Worm (Caenorhabditis elegans) whole organism, young adult: ENCODE data around the gene cutl-16.

Experiments used
- B0019.2 ChIP-seq: fragments of 200-800 bp; sonication (Bioruptor generic); conservative IDR thresholded peaks from 2 replicates; pipeline ENCODE4 v1.3.6; 2022; ENCODE audit warnings: missing genetic modification reagents, missing genetic modification characterization, missing compliant biosample characterization
- B0035.1 ChIP-seq: sonication (generic microtip); optimal IDR thresholded peaks from 2 replicates; lab custom pipeline; 2016; ENCODE audit warnings: missing genetic modification characterization, mild to moderate bottlenecking, missing compliant biosample characterization, missing genotype, missing genetic modification reagents
- F33H1.4 ChIP-seq: fragments of 200-800 bp; sonication (Bioruptor generic); IDR thresholded peaks from 2 replicates; pipeline ENCODE4 v1.3.6; 2022; ENCODE audit warnings: missing genetic modification reagents, missing genetic modification characterization, missing compliant biosample characterization
- F52B5.7 ChIP-seq: sonication (generic microtip); optimal IDR thresholded peaks from 2 replicates; lab custom pipeline; 2016; ENCODE audit warnings: mild to moderate bottlenecking, missing genetic modification characterization, missing compliant biosample characterization
- K11D2.4 ChIP-seq: fragments of 200-800 bp; sonication (Bioruptor generic); IDR thresholded peaks from 2 replicates; pipeline ENCODE4 v1.3.6; 2022; ENCODE audit warnings: missing genetic modification reagents, missing genetic modification characterization, missing compliant biosample characterization
- T07F8.4 ChIP-seq: sonication (generic microtip); optimal IDR thresholded peaks from 2 replicates; lab custom pipeline; 2016; ENCODE audit warnings: mild to moderate bottlenecking, missing genetic modification characterization, moderate library complexity, missing compliant biosample characterization
- Y53G8AR.9 ChIP-seq: fragments of 200-800 bp; sonication (Bioruptor generic); conservative IDR thresholded peaks from 2 replicates; pipeline ENCODE4 v1.3.6; 2022; ENCODE audit warnings: missing genetic modification reagents, missing genetic modification characterization, missing compliant biosample characterization
- Y56A3A.18 ChIP-seq: fragments of 200-800 bp; sonication (Bioruptor generic); IDR thresholded peaks from 2 replicates; pipeline ENCODE4 v1.3.6; 2022; ENCODE audit warnings: missing genetic modification reagents, missing genetic modification characterization, missing compliant biosample characterization
- Y67H2A.10 ChIP-seq: fragments of 200-800 bp; sonication (Bioruptor generic); conservative IDR thresholded peaks from 2 replicates; pipeline ENCODE4 v1.3.6; 2022; ENCODE audit warnings: missing genetic modification reagents, missing genetic modification characterization, missing compliant biosample characterization
- akir-1 ChIP-seq: fragments of 200-800 bp; sonication (Bioruptor generic); optimal IDR thresholded peaks from 2 replicates; lab custom pipeline; 2018; ENCODE audit warnings: mild to moderate bottlenecking, missing genetic modification characterization, moderate library complexity, missing compliant biosample characterization
- aptf-3 ChIP-seq: fragments of 200-800 bp; sonication (Bioruptor generic); IDR thresholded peaks from 2 replicates; pipeline ENCODE4 v1.3.6; 2022; ENCODE audit warnings: missing genetic modification characterization, missing compliant biosample characterization
- atf-7 ChIP-seq: sonication (generic microtip); optimal IDR thresholded peaks from 2 replicates; lab custom pipeline; 2017; ENCODE audit warnings: mild to moderate bottlenecking, missing genetic modification characterization, missing compliant biosample characterization
- attf-3 ChIP-seq: fragments of 200-800 bp; sonication (Bioruptor generic); conservative IDR thresholded peaks from 2 replicates; pipeline ENCODE4 v1.3.6; 2022; ENCODE audit warnings: missing genetic modification reagents, missing genetic modification characterization, missing compliant biosample characterization
- attf-6 ChIP-seq: fragments of 200-800 bp; sonication (Bioruptor generic); IDR thresholded peaks from 2 replicates; pipeline ENCODE4 v1.3.6; 2022; ENCODE audit warnings: missing genetic modification reagents, missing genetic modification characterization, missing compliant biosample characterization
- bed-2 ChIP-seq: fragments of 200-800 bp; sonication (Bioruptor generic); IDR thresholded peaks from 2 replicates; pipeline ENCODE4 v1.3.6; 2022; ENCODE audit warnings: missing genetic modification reagents, missing genetic modification characterization, missing compliant biosample characterization
- ccch-3 ChIP-seq: fragments of 200-800 bp; sonication (Bioruptor generic); optimal IDR thresholded peaks from 2 replicates; lab custom pipeline; 2018; ENCODE audit warnings: mild to moderate bottlenecking, missing genetic modification characterization, missing compliant biosample characterization
- cebp-1 ChIP-seq, 2 experiments: fragments of 200-800 bp in 1 of 2; sonication (Bioruptor generic) in 1 of 2; sonication (generic microtip) in 1 of 2; IDR thresholded peaks in 1 of 2; optimal IDR thresholded peaks in 1 of 2; 2 replicates each; pipeline versions ENCODE4 v1.3.6 to Lab custom; 2017 to 2022; ENCODE audit warnings: missing compliant biosample characterization in 2 of 2, missing genetic modification characterization in 2 of 2, mild to moderate bottlenecking in 1 of 2, missing genetic modification reagents in 1 of 2, moderate library complexity in 1 of 2
- cebp-2 ChIP-seq: fragments of 200-800 bp; sonication (Bioruptor generic); IDR thresholded peaks from 2 replicates; pipeline ENCODE4 v1.3.6; 2022; ENCODE audit warnings: missing genetic modification characterization, missing compliant biosample characterization
- die-1 ChIP-seq: sonication (generic microtip); optimal IDR thresholded peaks from 2 replicates; lab custom pipeline; 2016; ENCODE audit warnings: missing genotype, mild to moderate bottlenecking, missing genetic modification characterization, missing compliant biosample characterization
- dox-1 ChIP-seq: fragments of 200-800 bp; sonication (Bioruptor generic); IDR thresholded peaks from 2 replicates; pipeline ENCODE4 v1.3.6; 2022; ENCODE audit warnings: missing genetic modification reagents, missing genetic modification characterization, missing compliant biosample characterization
- ekl-4 ChIP-seq: fragments of 200-800 bp; sonication (Bioruptor generic); IDR thresholded peaks from 2 replicates; pipeline ENCODE4 v1.3.6; 2022; ENCODE audit warnings: missing genetic modification reagents, missing genetic modification characterization, missing compliant biosample characterization
- ets-4 ChIP-seq: fragments of 200-800 bp; sonication (Bioruptor generic); optimal IDR thresholded peaks from 2 replicates; lab custom pipeline; 2018; ENCODE audit warnings: mild to moderate bottlenecking, missing genetic modification characterization, missing compliant biosample characterization
- him-1 ChIP-seq: sonication (generic microtip); optimal IDR thresholded peaks from 2 replicates; lab custom pipeline; 2016; ENCODE audit warnings: missing genotype, missing genetic modification reagents, missing genetic modification characterization, missing compliant biosample characterization
- hlh-12 ChIP-seq: sonication (generic microtip); optimal IDR thresholded peaks from 2 replicates; lab custom pipeline; 2016; ENCODE audit warnings: missing genetic modification characterization, missing compliant biosample characterization
- hlh-26 ChIP-seq: fragments of 200-800 bp; sonication (Bioruptor generic); conservative IDR thresholded peaks from 2 replicates; pipeline ENCODE4 v1.3.6; 2022; ENCODE audit warnings: missing genetic modification reagents, missing genetic modification characterization, missing compliant biosample characterization
- let-526 ChIP-seq: fragments of 200-800 bp; sonication (Bioruptor generic); IDR thresholded peaks from 2 replicates; pipeline ENCODE4 v1.3.6; 2022; ENCODE audit warnings: missing genetic modification reagents, missing genetic modification characterization, missing compliant biosample characterization
- lin-26 ChIP-seq: fragments of 200-800 bp; sonication (Bioruptor generic); IDR thresholded peaks from 2 replicates; pipeline ENCODE4 v1.3.6; 2022; ENCODE audit warnings: missing genetic modification reagents, missing genetic modification characterization, missing compliant biosample characterization
- lin-40 ChIP-seq: sonication (generic microtip); optimal IDR thresholded peaks from 2 replicates; lab custom pipeline; 2016; ENCODE audit warnings: missing genetic modification characterization, mild to moderate bottlenecking, missing compliant biosample characterization, missing genotype, missing genetic modification reagents
- lir-1 ChIP-seq: fragments of 200-800 bp; sonication (Bioruptor generic); conservative IDR thresholded peaks from 2 replicates; pipeline ENCODE4 v1.3.6; 2022; ENCODE audit warnings: missing genetic modification reagents, missing genetic modification characterization, missing compliant biosample characterization
- mel-28 ChIP-seq: sonication (generic microtip); optimal IDR thresholded peaks from 2 replicates; lab custom pipeline; 2016; ENCODE audit warnings: borderline replicate concordance, mild to moderate bottlenecking, missing genetic modification characterization, missing compliant biosample characterization
- mes-4 ChIP-seq: sonication (generic microtip); optimal IDR thresholded peaks from 2 replicates; lab custom pipeline; 2016; ENCODE audit warnings: missing genotype, missing genetic modification characterization, missing compliant biosample characterization
- mxl-1 ChIP-seq: sonication (generic microtip); optimal IDR thresholded peaks from 2 replicates; lab custom pipeline; 2016; ENCODE audit warnings: missing genetic modification characterization, missing compliant biosample characterization
- nfyb-1 ChIP-seq: fragments of 200-800 bp; sonication (Bioruptor generic); IDR thresholded peaks from 2 replicates; pipeline ENCODE4 v1.3.6; 2022; ENCODE audit warnings: missing genetic modification reagents, missing genetic modification characterization, missing compliant biosample characterization
- nhr-80 ChIP-seq: sonication (generic microtip); optimal IDR thresholded peaks from 2 replicates; lab custom pipeline; 2016; ENCODE audit warnings: missing genetic modification characterization, missing compliant biosample characterization
- pha-4 ChIP-seq: fragments of 150-350 bp; sonication (generic microtip); optimal IDR thresholded peaks from 2 replicates; lab custom pipeline; 2014; ENCODE audit warnings: missing biosample characterization, missing genetic modification reagents, missing genetic modification characterization
- sdz-38 ChIP-seq: sonication (generic microtip); optimal IDR thresholded peaks from 2 replicates; lab custom pipeline; 2016; ENCODE audit warnings: missing genotype, missing genetic modification characterization, missing compliant biosample characterization
- snpc-1.1 ChIP-seq: sonication (generic microtip); optimal IDR thresholded peaks from 2 replicates; lab custom pipeline; 2017; ENCODE audit warnings: missing genetic modification characterization, mild to moderate bottlenecking, missing compliant biosample characterization, antibody characterized with exemption, moderate library complexity, missing genotype, missing genetic modification reagents; ENCODE audit not compliant: insufficient read depth
- sptf-2 ChIP-seq: fragments of 200-800 bp; sonication (Bioruptor generic); optimal IDR thresholded peaks from 2 replicates; lab custom pipeline; 2018; ENCODE audit warnings: mild to moderate bottlenecking, missing genetic modification characterization, missing compliant biosample characterization
- tbp1 ChIP-seq: fragments of 200-800 bp; sonication (Bioruptor generic); optimal IDR thresholded peaks from 2 replicates; lab custom pipeline; 2018; ENCODE audit warnings: mild to moderate bottlenecking, missing genetic modification characterization, missing compliant biosample characterization
- ztf-18 ChIP-seq: sonication (generic microtip); optimal IDR thresholded peaks from 2 replicates; lab custom pipeline; 2016; ENCODE audit warnings: missing genotype, mild to moderate bottlenecking, missing genetic modification characterization, missing compliant biosample characterization
- ztf-22 ChIP-seq: fragments of 200-800 bp; sonication (Bioruptor generic); optimal IDR thresholded peaks from 2 replicates; lab custom pipeline; 2018; ENCODE audit warnings: mild to moderate bottlenecking, missing genetic modification characterization, moderate library complexity, missing compliant biosample characterization
- ztf-26 ChIP-seq: sonication (generic microtip); optimal IDR thresholded peaks from 2 replicates; lab custom pipeline; 2017; ENCODE audit warnings: missing genetic modification characterization, missing compliant biosample characterization
- ztf-3 ChIP-seq: fragments of 200-800 bp; sonication (Bioruptor generic); optimal IDR thresholded peaks from 2 replicates; lab custom pipeline; 2018; ENCODE audit warnings: mild to moderate bottlenecking, missing genetic modification characterization, missing compliant biosample characterization
- ztf-6 ChIP-seq: fragments of 200-800 bp; sonication (Bioruptor generic); IDR thresholded peaks from 2 replicates; pipeline ENCODE4 v1.3.6; 2022; ENCODE audit warnings: missing genetic modification reagents, missing genetic modification characterization, missing compliant biosample characterization

cutl-16 gene

ce11 chrII:6484876-6485526 lies 43.8 kb downstream of the cutl-16 start, which contains the start of the genes lido-16 and plpp-1.2:
TSS of gene lido-16 (minus strand) at chrII:6484976.
TSS of gene plpp-1.2 (plus strand) at chrII:6485476.
- no peak for TF ChIP-seq lir-1 (GFP tag; lab: Robert Waterston, UW)
- no peak for TF ChIP-seq mel-28 (tag; lab: Kevin White, UChicago)

- TF ChIP-seq ets-4 (GFP tag; lab: Kevin White, UChicago) (no peak), nhr-80 (tag; lab: Kevin White, UChicago) (peak; percentile 82), cebp-1 (GFP tag; IDR thresholded peaks at IDR 0.05; lab: Robert Waterston, UW) (0 out of 2 replicates have a peak, but pooled peaks have one; percentile 24), cebp-1 (tag; optimal IDR thresholded peaks at IDR 0.05; lab: Kevin White, UChicago) (no peak), bed-2 (no peak)
These were observed 45.1 kb downstream of the cutl-16 start for ce11 chrII:6486344-6486743.

ce11 chrII:6489711-6490184 lies 48.5 kb downstream of the cutl-16 start, which contains the start of the genes snr-3 and rsp-5:
TSS of gene snr-3 (minus strand) at chrII:6489761.
TSS of gene rsp-5 (plus strand) at chrII:6490165.
- TF ChIP-seq ekl-4 (peak; percentile 72; the same call in 1 of the 2 replicates), attf-6 (no peak), lin-40 (tag; lab: Kevin White, UChicago) (peak; percentile 12), B0019.2 (GFP tag; lab: Robert Waterston, UW) (no peak), F52B5.7 (tag; lab: Kevin White, UChicago) (no peak), hlh-26 (GFP tag; lab: Robert Waterston, UW) (no peak), snpc-1.1 (tag; lab: Kevin White, UChicago) (peak; percentile 47), ztf-3 (GFP tag; lab: Kevin White, UChicago) (no peak), T07F8.4 (no peak), pha-4 (peak; percentile 69), atf-7 (tag; lab: Kevin White, UChicago) (no peak), K11D2.4 (GFP tag; lab: Robert Waterston, UW) (no peak), ets-4 (GFP tag; lab: Kevin White, UChicago) (no peak), Y53G8AR.9 (GFP tag; lab: Robert Waterston, UW) (no peak), Y56A3A.18 (GFP tag; lab: Robert Waterston, UW) (no peak), ztf-22 (GFP tag; lab: Kevin White, UChicago) (no peak), ztf-6 (no peak), lin-26 (no peak), hlh-12 (tag; lab: Kevin White, UChicago) (no peak), B0035.1 (tag; lab: Kevin White, UChicago) (no peak), ccch-3 (GFP tag; lab: Kevin White, UChicago) (no peak), aptf-3 (GFP tag; lab: Robert Waterston, UW) (no peak), akir-1 (GFP tag; lab: Kevin White, UChicago) (no peak), sdz-38 (tag; lab: Kevin White, UChicago) (no peak), attf-3 (GFP tag; lab: Robert Waterston, UW) (no peak), ztf-18 (tag; lab: Kevin White, UChicago) (no peak), ztf-26 (no peak), F33H1.4 (GFP tag; lab: Robert Waterston, UW) (peak; percentile 97), let-526 (GFP tag; lab: Robert Waterston, UW) (no peak), nfyb-1 (peak; percentile 71), die-1 (tag; lab: Kevin White, UChicago) (no peak), Y67H2A.10 (GFP tag; lab: Robert Waterston, UW) (no peak), tbp1 (peak; percentile 50), mxl-1 (no peak), dox-1 (peak; percentile 81), sptf-2 (GFP tag; lab: Kevin White, UChicago) (no peak), him-1 (peak; percentile 0), mes-4 (tag; lab: Kevin White, UChicago) (no peak), cebp-2 (GFP tag; lab: Robert Waterston, UW) (no peak)
